Fruit fly (Drosophila melanogaster) whole organism, embryonic: ENCODE measurements around the gene CG17777.
A peak's percentile ranks its signal among the peaks of the same experiment; 100 is the strongest.

ENCODE experiments used
- B-H2 ChIP-seq: fragments of 200-800 bp; sonication (Bioruptor generic); optimal IDR thresholded peaks from 2 replicates; lab custom pipeline; 2018; ENCODE audit warnings: missing biosample characterization, mild to moderate bottlenecking, missing genetic modification characterization
- CG12071 ChIP-seq: fragments of 200-800 bp; sonication (Bioruptor generic); optimal IDR thresholded peaks from 3 replicates; lab custom pipeline; 2018; ENCODE audit warnings: missing biosample characterization, mild to moderate bottlenecking, missing genetic modification characterization
- CG1233 ChIP-seq: fragments of 200-800 bp; sonication (Bioruptor generic); optimal IDR thresholded peaks from 4 replicates; lab custom pipeline; 2018; ENCODE audit warnings: missing biosample characterization, mild to moderate bottlenecking, missing genetic modification characterization
- CG12391 ChIP-seq: fragments of 200-800 bp; sonication (Bioruptor generic); optimal IDR thresholded peaks from 3 replicates; lab custom pipeline; 2018; ENCODE audit warnings: missing biosample characterization, mild to moderate bottlenecking, missing genetic modification characterization, moderate library complexity
- CG15073 ChIP-seq: fragments of 200-800 bp; sonication (Bioruptor generic); optimal IDR thresholded peaks from 2 replicates; lab custom pipeline; 2016; ENCODE audit warnings: missing biosample characterization, missing genetic modification characterization
- CG15514 ChIP-seq: fragments of 200-800 bp; sonication (Bioruptor generic); optimal IDR thresholded peaks from 3 replicates; lab custom pipeline; 2017; ENCODE audit warnings: missing biosample characterization, missing genetic modification characterization, mild to moderate bottlenecking, moderate library complexity, missing genetic modification reagents
- CG17328 ChIP-seq: fragments of 200-800 bp; sonication (Bioruptor generic); IDR thresholded peaks from 2 replicates; pipeline ENCODE4 v1.3.6; 2022; ENCODE audit warnings: missing biosample characterization, missing genetic modification characterization
- CG31224 ChIP-seq: fragments of 200-800 bp; sonication (Bioruptor generic); IDR thresholded peaks from 2 replicates; pipeline ENCODE4 v1.3.6; 2022; ENCODE audit warnings: missing biosample characterization, missing genetic modification characterization
- CG34224 ChIP-seq: fragments of 200-800 bp; sonication (Bioruptor generic); IDR thresholded peaks from 3 replicates; pipeline ENCODE4 v1.3.6; 2022; ENCODE audit warnings: missing biosample characterization, missing genetic modification characterization; ENCODE audit not compliant: partially characterized antibody
- CG34376 ChIP-seq: fragments of 200-800 bp; sonication (Bioruptor generic); optimal IDR thresholded peaks from 2 replicates; lab custom pipeline; 2018; ENCODE audit warnings: missing biosample characterization, mild to moderate bottlenecking, missing genetic modification characterization
- CG3995 ChIP-seq: fragments of 200-800 bp; sonication (Bioruptor generic); optimal IDR thresholded peaks from 3 replicates; lab custom pipeline; 2016; ENCODE audit warnings: missing biosample characterization, missing genetic modification characterization
- CG4328 ChIP-seq: fragments of 200-800 bp; sonication (Bioruptor generic); optimal IDR thresholded peaks from 3 replicates; lab custom pipeline; 2017; ENCODE audit warnings: missing biosample characterization, missing genetic modification reagents, missing genetic modification characterization
- CG4730 ChIP-seq: fragments of 200-800 bp; sonication (Bioruptor generic); IDR thresholded peaks from 2 replicates; pipeline ENCODE4 v1.3.6; 2022; ENCODE audit warnings: missing biosample characterization, missing genetic modification characterization
- CG6175 ChIP-seq: fragments of 200-800 bp; sonication (Bioruptor generic); IDR thresholded peaks from 3 replicates; pipeline ENCODE4 v1.3.6; 2022; ENCODE audit warnings: missing biosample characterization, missing genetic modification characterization
- CG7987 ChIP-seq: fragments of 200-800 bp; sonication (Bioruptor generic); optimal IDR thresholded peaks from 2 replicates; lab custom pipeline; 2018; ENCODE audit warnings: missing biosample characterization, mild to moderate bottlenecking, missing genetic modification characterization, moderate library complexity
- CkIIα-i1 ChIP-seq: fragments of 200-800 bp; sonication (Bioruptor generic); IDR thresholded peaks from 2 replicates; pipeline ENCODE4 v1.3.6; 2022; ENCODE audit warnings: missing biosample characterization, missing genetic modification characterization
- Deaf1 ChIP-seq: fragments of 200-800 bp; optimal IDR thresholded peaks from 3 replicates; lab custom pipeline; 2019; ENCODE audit warnings: missing biosample characterization, mild to moderate bottlenecking, missing genetic modification characterization, moderate library complexity
- Dip3 ChIP-seq: fragments of 200-800 bp; sonication (Bioruptor generic); optimal IDR thresholded peaks from 3 replicates; lab custom pipeline; 2016; ENCODE audit warnings: missing biosample characterization, missing genetic modification characterization
- Doc3 ChIP-seq: fragments of 200-800 bp; sonication (Bioruptor generic); IDR thresholded peaks from 3 replicates; pipeline ENCODE4 v1.3.6; 2022; ENCODE audit warnings: missing biosample characterization, missing genetic modification characterization; ENCODE audit not compliant: partially characterized antibody
- Dp ChIP-seq: fragments of 200-800 bp; sonication (Bioruptor generic); optimal IDR thresholded peaks from 2 replicates; lab custom pipeline; 2018; ENCODE audit warnings: missing biosample characterization, mild to moderate bottlenecking, missing genetic modification characterization, moderate library complexity
- Ets65A ChIP-seq: fragments of 200-800 bp; sonication (Bioruptor generic); peaks from one replicate; lab custom pipeline; 2016; ENCODE audit warnings: missing biosample characterization, missing genetic modification characterization
- Gug ChIP-seq: fragments of 200-800 bp; sonication (Bioruptor generic); IDR thresholded peaks from 4 replicates; pipeline ENCODE4 v1.3.6; 2022; ENCODE audit warnings: missing biosample characterization, missing genetic modification characterization
- HLH54F ChIP-seq: fragments of 200-800 bp; sonication (Bioruptor generic); optimal IDR thresholded peaks from 3 replicates; lab custom pipeline; 2016; ENCODE audit warnings: missing biosample characterization, missing genetic modification characterization
- Hey ChIP-seq: fragments of 200-800 bp; sonication (Bioruptor generic); optimal IDR thresholded peaks from 3 replicates; lab custom pipeline; 2018; ENCODE audit warnings: missing biosample characterization, mild to moderate bottlenecking, missing genetic modification characterization
- MBD-R2 ChIP-seq: fragments of 200-800 bp; sonication (Bioruptor generic); IDR thresholded peaks from 2 replicates; pipeline ENCODE4 v1.3.6; 2022; ENCODE audit warnings: missing biosample characterization, missing genetic modification characterization
- Nf-YC ChIP-seq: fragments of 200-800 bp; optimal IDR thresholded peaks from 3 replicates; lab custom pipeline; 2019; ENCODE audit warnings: missing biosample characterization, mild to moderate bottlenecking, missing genetic modification characterization, moderate library complexity
- Rx ChIP-seq: fragments of 200-800 bp; sonication (Bioruptor generic); IDR thresholded peaks from 2 replicates; pipeline ENCODE4 v1.3.6; 2022; ENCODE audit warnings: missing biosample characterization, missing genetic modification characterization
- Sry-β ChIP-seq: fragments of 200-800 bp; sonication (Bioruptor generic); optimal IDR thresholded peaks from 2 replicates; lab custom pipeline; 2018; ENCODE audit warnings: missing biosample characterization, mild to moderate bottlenecking, missing genetic modification characterization, moderate library complexity
- Vsx1 ChIP-seq: fragments of 200-800 bp; sonication (Bioruptor generic); optimal IDR thresholded peaks from 2 replicates; lab custom pipeline; 2017; ENCODE audit warnings: missing biosample characterization, mild to moderate bottlenecking, missing genetic modification characterization, missing genetic modification reagents
- cad ChIP-seq: fragments of >200 bp; optimal IDR thresholded peaks from 2 replicates; lab custom pipeline; 2017; ENCODE audit warnings: missing biosample characterization, missing genetic modification characterization
- cas ChIP-seq: fragments of 200-800 bp; sonication (Bioruptor generic); IDR thresholded peaks from 2 replicates; pipeline ENCODE4 v1.3.6; 2022; ENCODE audit warnings: missing biosample characterization, missing genetic modification characterization
- en ChIP-seq: fragments of 200-800 bp; sonication (Bioruptor generic); optimal IDR thresholded peaks from 2 replicates; lab custom pipeline; 2016; ENCODE audit warnings: missing biosample characterization, missing genetic modification characterization
- gfzf ChIP-seq: fragments of 200-800 bp; sonication (Bioruptor generic); optimal IDR thresholded peaks from 2 replicates; lab custom pipeline; 2016; ENCODE audit warnings: missing biosample characterization, mild to moderate bottlenecking, missing genetic modification characterization, moderate library complexity
- grau ChIP-seq: fragments of 200-800 bp; optimal IDR thresholded peaks from 3 replicates; lab custom pipeline; 2019; ENCODE audit warnings: missing biosample characterization, mild to moderate bottlenecking, missing genetic modification characterization, moderate library complexity
- gsb-n ChIP-seq: fragments of 200-800 bp; sonication (Bioruptor generic); optimal IDR thresholded peaks from 3 replicates; lab custom pipeline; 2018; ENCODE audit warnings: missing biosample characterization, mild to moderate bottlenecking, missing genetic modification characterization
- jing ChIP-seq: fragments of 200-800 bp; sonication (Bioruptor generic); optimal IDR thresholded peaks from 2 replicates; lab custom pipeline; 2018; ENCODE audit warnings: missing biosample characterization, mild to moderate bottlenecking, missing genetic modification characterization
- kay ChIP-seq: fragments of 200-800 bp; sonication (Bioruptor generic); optimal IDR thresholded peaks from 2 replicates; lab custom pipeline; 2016; ENCODE audit warnings: missing biosample characterization, missing genetic modification characterization
- prd ChIP-seq, 3 experiments: fragments of >200 bp in 2 of 3; fragments of 200-800 bp in 1 of 3; sonication (Bioruptor generic) in 1 of 3; optimal IDR thresholded peaks in 2 of 3; IDR thresholded peaks in 1 of 3; 2 replicates in 2 of 3; 3 replicates in 1 of 3; pipeline versions ENCODE4 v1.3.6 to Lab custom; 2017 to 2022; ENCODE audit warnings: missing biosample characterization in 1 of 3, missing genetic modification characterization in 1 of 3
- schlank ChIP-seq: fragments of 200-800 bp; sonication (Bioruptor generic); optimal IDR thresholded peaks from 2 replicates; lab custom pipeline; 2018; ENCODE audit warnings: missing biosample characterization, mild to moderate bottlenecking, missing genetic modification characterization
- seq ChIP-seq: fragments of 200-800 bp; sonication (Bioruptor generic); IDR thresholded peaks from 2 replicates; pipeline ENCODE4 v1.3.6; 2022; ENCODE audit warnings: missing biosample characterization, missing genetic modification characterization
- slp2 ChIP-seq: fragments of 200-800 bp; sonication (Bioruptor generic); optimal IDR thresholded peaks from 2 replicates; lab custom pipeline; 2016; ENCODE audit warnings: missing biosample characterization, missing genetic modification characterization
- sna ChIP-seq: fragments of 200-800 bp; sonication (Bioruptor generic); IDR thresholded peaks from 2 replicates; pipeline ENCODE4 v1.3.6; 2022; ENCODE audit warnings: missing biosample characterization, missing genetic modification characterization; ENCODE audit not compliant: partially characterized antibody
- sqz ChIP-seq: fragments of 200-800 bp; sonication (Bioruptor generic); optimal IDR thresholded peaks from 3 replicates; lab custom pipeline; 2018; ENCODE audit warnings: missing biosample characterization, mild to moderate bottlenecking, missing genetic modification characterization
- stc ChIP-seq: fragments of 200-800 bp; sonication (Bioruptor generic); IDR thresholded peaks from 2 replicates; pipeline ENCODE4 v1.3.6; 2022; ENCODE audit warnings: missing biosample characterization, missing genetic modification characterization
- tap ChIP-seq: fragments of 200-800 bp; optimal IDR thresholded peaks from 3 replicates; lab custom pipeline; 2019; ENCODE audit warnings: missing biosample characterization, mild to moderate bottlenecking, missing genetic modification characterization, moderate library complexity
- tio ChIP-seq: fragments of 200-800 bp; sonication (Bioruptor generic); optimal IDR thresholded peaks from 2 replicates; lab custom pipeline; 2017; ENCODE audit warnings: missing biosample characterization, missing genetic modification characterization, inconsistent platforms
- toy ChIP-seq: fragments of 200-800 bp; sonication (Bioruptor generic); IDR thresholded peaks from 2 replicates; pipeline ENCODE4 v1.3.6; 2022; ENCODE audit warnings: missing biosample characterization, missing genetic modification characterization
- trh ChIP-seq: fragments of 200-800 bp; sonication (Bioruptor generic); optimal IDR thresholded peaks from 2 replicates; lab custom pipeline; 2016; ENCODE audit warnings: missing biosample characterization, missing genetic modification characterization
- twi ChIP-seq: fragments of 200-800 bp; optimal IDR thresholded peaks from 2 replicates; lab custom pipeline; 2019; ENCODE audit warnings: missing biosample characterization, mild to moderate bottlenecking, missing genetic modification characterization, moderate library complexity
- wor ChIP-seq: fragments of 200-800 bp; sonication (Bioruptor generic); IDR thresholded peaks from 2 replicates; pipeline ENCODE4 v1.3.6; 2022; ENCODE audit warnings: missing biosample characterization, missing genetic modification characterization
- z ChIP-seq: fragments of 200-800 bp; sonication (Bioruptor generic); IDR thresholded peaks from 3 replicates; pipeline ENCODE4 v1.3.6; 2022; ENCODE audit warnings: missing biosample characterization, missing genetic modification characterization

The CG17777 gene

DNA sequence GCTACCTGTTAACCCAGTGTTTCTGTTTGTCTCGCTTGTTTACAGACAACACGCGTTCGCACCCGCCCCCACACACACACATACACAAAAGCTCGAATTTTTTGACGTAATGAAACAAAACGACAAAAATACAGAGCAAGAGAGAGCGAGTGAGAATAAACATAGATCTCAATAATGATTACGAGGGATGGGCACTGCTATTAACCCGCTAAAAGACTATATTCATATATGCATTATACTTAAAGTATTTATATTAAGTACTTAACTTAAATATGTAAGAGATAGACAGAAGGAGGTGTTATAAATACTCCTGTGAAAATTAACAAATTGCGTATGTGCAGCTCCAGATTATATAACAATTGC lies 44.8 kb upstream of the CG17777 start (continued):
- TF ChIP-seq gfzf (no peak), CG15514 (GFP tag; lab: Kevin White, UChicago) (peak; percentile 42), CkIIα-i1 (GFP tag; lab: Robert Waterston, UW) (no peak), Rx (GFP tag; lab: Robert Waterston, UW) (no peak), CG31224 (GFP tag; lab: Robert Waterston, UW) (no peak), trh (no peak), CG6175 (GFP tag; lab: Robert Waterston, UW) (no peak), sna (GFP tag; lab: Robert Waterston, UW) (no peak), gsb-n (tag; lab: Kevin White, UChicago) (no peak), prd (optimal IDR thresholded peaks at IDR 0.05; lab: Kevin White, UChicago) (no peak), prd (GFP tag; IDR thresholded peaks at IDR 0.05; lab: Robert Waterston, UW) (peak; percentile 35; the same call in 2 of the 3 replicates), CG12071 (GFP tag; lab: Kevin White, UChicago) (peak; percentile 61), CG1233 (GFP tag; lab: Kevin White, UChicago) (peak; percentile 60), tio (GFP tag; lab: Kevin White, UChicago) (no peak), CG12391 (tag; lab: Kevin White, UChicago) (peak; percentile 48), CG7987 (GFP tag; lab: Kevin White, UChicago) (peak; percentile 86), jing (GFP tag; lab: Kevin White, UChicago) (no peak), CG15073 (GFP tag; lab: Kevin White, UChicago) (no peak), MBD-R2 (GFP tag; lab: Robert Waterston, UW) (peak; percentile 16; the same call in 1 of the 2 replicates), seq (GFP tag; lab: Robert Waterston, UW) (peak; percentile 48; the same call in 1 of the 2 replicates), tap (peak; percentile 33), schlank (peak; percentile 65), stc (GFP tag; lab: Robert Waterston, UW) (no peak; the same call in 1 of the 2 replicates), HLH54F (no peak), cad (GFP tag; lab: Kevin White, UChicago) (no peak), CG17328 (GFP tag; lab: Robert Waterston, UW) (no peak), wor (no peak), Deaf1 (tag; lab: Kevin White, UChicago) (no peak), CG4328 (GFP tag; lab: Kevin White, UChicago) (peak; percentile 2), Gug (GFP tag; lab: Robert Waterston, UW) (no peak), CG34224 (no peak), Nf-YC (tag; lab: Kevin White, UChicago) (peak; percentile 30), twi (tag; lab: Kevin White, UChicago) (no peak), cas (GFP tag; lab: Robert Waterston, UW) (no peak), Hey (tag; lab: Kevin White, UChicago) (peak; percentile 66), CG4730 (GFP tag; lab: Robert Waterston, UW) (0 out of 2 replicates have a peak, but pooled peaks have one; percentile 22), Doc3 (GFP tag; lab: Robert Waterston, UW) (no peak), Ets65A (GFP tag; lab: Kevin White, UChicago) (no peak), en (GFP tag; lab: Kevin White, UChicago) (no peak), Sry-β (GFP tag; lab: Kevin White, UChicago) (no peak), CG34376 (GFP tag; lab: Kevin White, UChicago) (peak; percentile 55), Vsx1 (GFP tag; lab: Kevin White, UChicago) (peak; percentile 61), z (peak; percentile 37; the same call in 1 of the 3 replicates), toy (GFP tag; lab: Robert Waterston, UW) (no peak), slp2 (GFP tag; lab: Kevin White, UChicago) (peak; percentile 3), B-H2 (GFP tag; lab: Kevin White, UChicago) (peak; percentile 32), Dip3 (GFP tag; lab: Kevin White, UChicago) (no peak), Dp (GFP tag; lab: Kevin White, UChicago) (no peak), grau (tag; lab: Kevin White, UChicago) (peak; percentile 68), sqz (GFP tag; lab: Kevin White, UChicago) (peak; percentile 43), kay (GFP tag; lab: Kevin White, UChicago) (peak; percentile 16), CG3995 (GFP tag; lab: Kevin White, UChicago) (peak; percentile 18)
